Fruit fly (Drosophila melanogaster) whole organism, adult: ENCODE results near the gene sra.

Source experiments
- CG11617 ChIP-seq: fragments of 200-800 bp; sonication (Bioruptor generic); optimal IDR thresholded peaks from 2 replicates; lab custom pipeline; 2017; ENCODE audit warnings: mild to moderate bottlenecking, missing biosample characterization, missing genetic modification reagents, missing genetic modification characterization
- CG12768 ChIP-seq: fragments of 200-800 bp; sonication (Bioruptor generic); optimal IDR thresholded peaks from 2 replicates; lab custom pipeline; 2017; ENCODE audit warnings: missing biosample characterization, missing genetic modification characterization, mild to moderate bottlenecking, moderate library complexity, missing genetic modification reagents
- CG14711 ChIP-seq: fragments of 200-800 bp; sonication (Bioruptor generic); optimal IDR thresholded peaks from 2 replicates; lab custom pipeline; 2018; ENCODE audit warnings: missing biosample characterization, mild to moderate bottlenecking, missing genetic modification characterization, moderate library complexity
- CG1620 ChIP-seq: fragments of 200-800 bp; sonication (Bioruptor generic); optimal IDR thresholded peaks from 2 replicates; lab custom pipeline; 2016; ENCODE audit warnings: missing biosample characterization, missing genetic modification characterization
- CG33017 ChIP-seq: fragments of 200-800 bp; sonication (Bioruptor generic); optimal IDR thresholded peaks from 2 replicates; lab custom pipeline; 2018; ENCODE audit warnings: missing biosample characterization, mild to moderate bottlenecking, missing genetic modification characterization, moderate library complexity
- CG5204 ChIP-seq: fragments of 200-800 bp; sonication (Bioruptor generic); optimal IDR thresholded peaks from 2 replicates; lab custom pipeline; 2016; ENCODE audit warnings: missing biosample characterization, missing genetic modification characterization
- CG7045 ChIP-seq: fragments of 200-800 bp; sonication (Bioruptor generic); optimal IDR thresholded peaks from 2 replicates; lab custom pipeline; 2017; ENCODE audit warnings: missing biosample characterization, mild to moderate bottlenecking, missing genetic modification characterization
- CG7101 ChIP-seq: fragments of 200-800 bp; sonication (Bioruptor generic); optimal IDR thresholded peaks from 2 replicates; lab custom pipeline; 2018; ENCODE audit warnings: missing biosample characterization, mild to moderate bottlenecking, missing genetic modification characterization, moderate library complexity
- Clk ChIP-seq: fragments of 200-800 bp; sonication (Bioruptor generic); optimal IDR thresholded peaks from 2 replicates; lab custom pipeline; 2017; ENCODE audit warnings: missing biosample characterization, missing genetic modification characterization
- Crg-1 ChIP-seq: fragments of 200-800 bp; sonication (Bioruptor generic); optimal IDR thresholded peaks from 2 replicates; lab custom pipeline; 2016; ENCODE audit warnings: missing biosample characterization, missing genetic modification characterization
- Hr96 ChIP-seq: fragments of 200-800 bp; sonication (Bioruptor generic); optimal IDR thresholded peaks from 2 replicates; lab custom pipeline; 2016; ENCODE audit warnings: missing biosample characterization, missing genetic modification characterization
- Mnt ChIP-seq: fragments of 200-800 bp; sonication (Bioruptor generic); optimal IDR thresholded peaks from 2 replicates; lab custom pipeline; 2016; ENCODE audit warnings: missing biosample characterization, mild to moderate bottlenecking, missing genetic modification characterization
- bab1 ChIP-seq: fragments of 200-800 bp; sonication (Bioruptor generic); optimal IDR thresholded peaks from 3 replicates; lab custom pipeline; 2019; ENCODE audit warnings: missing biosample characterization, mild to moderate bottlenecking, missing genetic modification characterization, moderate library complexity
- cic ChIP-seq: fragments of 200-800 bp; sonication (Bioruptor generic); optimal IDR thresholded peaks from 2 replicates; lab custom pipeline; 2017; ENCODE audit warnings: missing biosample characterization, mild to moderate bottlenecking, missing genetic modification characterization, moderate library complexity
- cnc ChIP-seq, 2 experiments: fragments of >200 bp; optimal IDR thresholded peaks; 2 replicates each; lab custom pipeline; 2017
- kay ChIP-seq: fragments of 200-800 bp; sonication (Bioruptor generic); peaks from one replicate; lab custom pipeline; 2016; ENCODE audit warnings: missing biosample characterization, missing genetic modification characterization, borderline replicate concordance
- ovo ChIP-seq: fragments of 200-800 bp; sonication (Bioruptor generic); optimal IDR thresholded peaks from 2 replicates; lab custom pipeline; 2016; ENCODE audit warnings: missing biosample characterization, missing genetic modification characterization
- pad ChIP-seq: fragments of 200-800 bp; sonication (Bioruptor generic); optimal IDR thresholded peaks from 3 replicates; lab custom pipeline; 2017; ENCODE audit warnings: missing biosample characterization, missing genetic modification characterization, mild to moderate bottlenecking, moderate library complexity, missing genetic modification reagents
- tj ChIP-seq: fragments of 200-800 bp; sonication (Bioruptor generic); optimal IDR thresholded peaks from 3 replicates; lab custom pipeline; 2017; ENCODE audit warnings: missing biosample characterization, mild to moderate bottlenecking, missing genetic modification characterization, moderate library complexity
- toe ChIP-seq: fragments of 200-800 bp; sonication (Bioruptor generic); optimal IDR thresholded peaks from 2 replicates; lab custom pipeline; 2016; ENCODE audit warnings: missing biosample characterization, missing genetic modification characterization

The sra gene

dm6 chr3R:16206162-16206561 is 19.4 kb downstream of the sra start:
- TF ChIP-seq kay (GFP tag; lab: Kevin White, UChicago): peak; percentile 21
- no peak for TF ChIP-seq CG11617 (GFP tag; lab: Kevin White, UChicago)
- TF ChIP-seq CG14711: no peak
- TF ChIP-seq CG33017 (tag; lab: Kevin White, UChicago): no peak
- TF ChIP-seq Mnt (GFP tag; lab: Kevin White, UChicago): no peak
- no peak for TF ChIP-seq Clk (GFP tag; lab: Kevin White, UChicago)
- no peak for TF ChIP-seq Hr96
- TF ChIP-seq CG7045 (GFP tag; lab: Kevin White, UChicago): peak; percentile 9
- no peak for TF ChIP-seq CG7101 (tag; lab: Kevin White, UChicago)
- TF ChIP-seq tj (GFP tag; lab: Kevin White, UChicago): no peak
- TF ChIP-seq ovo (GFP tag; lab: Kevin White, UChicago): no peak

- peak; percentile 13 for TF ChIP-seq Clk (GFP tag; lab: Kevin White, UChicago)
- peak; percentile 61 for TF ChIP-seq CG12768 (GFP tag; lab: Kevin White, UChicago)
- TF ChIP-seq pad (GFP tag; lab: Kevin White, UChicago): no peak
- no peak for TF ChIP-seq CG7045 (GFP tag; lab: Kevin White, UChicago)
- TF ChIP-seq bab1: peak; percentile 6
- TF ChIP-seq toe: no peak
- peak; percentile 93 for TF ChIP-seq cic (GFP tag; lab: Kevin White, UChicago)
- TF ChIP-seq Mnt (GFP tag; lab: Kevin White, UChicago): peak; percentile 85
- TF ChIP-seq tj (GFP tag; lab: Kevin White, UChicago): peak; percentile 48
- TF ChIP-seq kay (GFP tag; lab: Kevin White, UChicago): no peak
- peak; percentile 20 for TF ChIP-seq CG1620 (GFP tag; lab: Kevin White, UChicago)
- no peak for TF ChIP-seq ovo (GFP tag; lab: Kevin White, UChicago)
- TF ChIP-seq Crg-1 (GFP tag; lab: Kevin White, UChicago): no peak
- no peak for TF ChIP-seq CG14711
- TF ChIP-seq CG5204 (GFP tag; lab: Kevin White, UChicago): no peak
- peak; percentile 41 for TF ChIP-seq CG33017 (tag; lab: Kevin White, UChicago)
These were observed 20.3 kb downstream of the sra start for dm6 chr3R:16207074-16207609.

- TF ChIP-seq Mnt (GFP tag; lab: Kevin White, UChicago): no peak
- TF ChIP-seq CG7101 (tag; lab: Kevin White, UChicago): no peak
- TF ChIP-seq CG33017 (tag; lab: Kevin White, UChicago): no peak
- no peak for TF ChIP-seq pad (GFP tag; lab: Kevin White, UChicago)
- no peak for TF ChIP-seq cic (GFP tag; lab: Kevin White, UChicago)
- TF ChIP-seq CG5204 (GFP tag; lab: Kevin White, UChicago): no peak
- TF ChIP-seq CG14711: no peak
- no peak for TF ChIP-seq CG12768 (GFP tag; lab: Kevin White, UChicago)
- TF ChIP-seq tj (GFP tag; lab: Kevin White, UChicago): peak; percentile 99
- TF ChIP-seq Clk (GFP tag; lab: Kevin White, UChicago): no peak
- no peak for TF ChIP-seq Hr96
- TF ChIP-seq toe: no peak
- TF ChIP-seq CG11617 (GFP tag; lab: Kevin White, UChicago): no peak
- no peak for TF ChIP-seq kay (GFP tag; lab: Kevin White, UChicago)
- TF ChIP-seq CG7045 (GFP tag; lab: Kevin White, UChicago): no peak
- peak; percentile 27 for TF ChIP-seq bab1
These were observed 21.4 kb downstream of the sra start for dm6 chr3R:16208106-16208780.

dm6 chr3R:16208924-16209713 is 22.3 kb downstream of the sra start:
- TF ChIP-seq pad (GFP tag; lab: Kevin White, UChicago) (no peak), Crg-1 (GFP tag; lab: Kevin White, UChicago) (no peak), tj (GFP tag; lab: Kevin White, UChicago) (no peak), CG5204 (GFP tag; lab: Kevin White, UChicago) (no peak), CG12768 (GFP tag; lab: Kevin White, UChicago) (no peak), toe (no peak), kay (GFP tag; lab: Kevin White, UChicago) (no peak), CG7045 (GFP tag; lab: Kevin White, UChicago) (no peak), CG14711 (no peak), Hr96 (no peak), bab1 (no peak), CG11617 (GFP tag; lab: Kevin White, UChicago) (no peak), CG1620 (GFP tag; lab: Kevin White, UChicago) (no peak)

- no peak for TF ChIP-seq Hr96
- no peak for TF ChIP-seq pad (GFP tag; lab: Kevin White, UChicago)
- no peak for TF ChIP-seq cic (GFP tag; lab: Kevin White, UChicago)
- no peak for TF ChIP-seq CG33017 (tag; lab: Kevin White, UChicago)
- TF ChIP-seq CG12768 (GFP tag; lab: Kevin White, UChicago): no peak
- TF ChIP-seq CG5204 (GFP tag; lab: Kevin White, UChicago): no peak
- TF ChIP-seq CG11617 (GFP tag; lab: Kevin White, UChicago): no peak
- no peak for TF ChIP-seq Mnt (GFP tag; lab: Kevin White, UChicago)
- TF ChIP-seq cnc (optimal IDR thresholded peaks at IDR 0.05; lab: Kevin White, UChicago): no peak
- TF ChIP-seq CG7045 (GFP tag; lab: Kevin White, UChicago): no peak
- no peak for TF ChIP-seq CG14711
- no peak for TF ChIP-seq bab1
- TF ChIP-seq Crg-1 (GFP tag; lab: Kevin White, UChicago): no peak
- TF ChIP-seq toe: no peak
These were observed 23.1 kb downstream of the sra start for dm6 chr3R:16209714-16210553.
